Worm (Caenorhabditis elegans) whole organism, L4 larva: ENCODE measurements around the gene F59A7.2.

ENCODE experiments used
- mdl-1 ChIP-seq, 2 experiments: fragments of 150-350 bp in 1 of 2; sonication (generic microtip) in 1 of 2; optimal IDR thresholded peaks; 2 replicates each; lab custom pipeline; 2014 to 2017; ENCODE audit warnings: missing biosample characterization in 2 of 2, missing genetic modification characterization in 2 of 2
- nhr-11 ChIP-seq: fragments of 150-350 bp; optimal IDR thresholded peaks from 2 replicates; lab custom pipeline; 2014; ENCODE audit warnings: missing biosample characterization, missing genetic modification characterization
- nhr-25 ChIP-seq: sonication (generic microtip); optimal IDR thresholded peaks from 2 replicates; lab custom pipeline; 2017; ENCODE audit warnings: missing genetic modification characterization, mild to moderate bottlenecking, missing compliant biosample characterization, antibody characterized with exemption, moderate library complexity, borderline replicate concordance; ENCODE audit not compliant: insufficient read depth
- unc-62 ChIP-seq, 3 experiments: fragments of 150-350 bp in 1 of 3; sonication (generic microtip); optimal IDR thresholded peaks in 2 of 3; peaks in 1 of 3; 1 replicate in 1 of 3; 2 replicates in 2 of 3; lab custom pipeline; 2014 to 2017; ENCODE audit warnings: missing biosample characterization in 3 of 3, missing genetic modification characterization in 3 of 3, missing genetic modification reagents in 3 of 3, missing genotype in 1 of 3
- zfp-3 ChIP-seq: fragments of 200-800 bp; sonication (Bioruptor generic); conservative IDR thresholded peaks from 2 replicates; pipeline ENCODE4 v1.3.6; 2022; ENCODE audit warnings: missing genetic modification reagents, missing genetic modification characterization, missing compliant biosample characterization

DNA sequence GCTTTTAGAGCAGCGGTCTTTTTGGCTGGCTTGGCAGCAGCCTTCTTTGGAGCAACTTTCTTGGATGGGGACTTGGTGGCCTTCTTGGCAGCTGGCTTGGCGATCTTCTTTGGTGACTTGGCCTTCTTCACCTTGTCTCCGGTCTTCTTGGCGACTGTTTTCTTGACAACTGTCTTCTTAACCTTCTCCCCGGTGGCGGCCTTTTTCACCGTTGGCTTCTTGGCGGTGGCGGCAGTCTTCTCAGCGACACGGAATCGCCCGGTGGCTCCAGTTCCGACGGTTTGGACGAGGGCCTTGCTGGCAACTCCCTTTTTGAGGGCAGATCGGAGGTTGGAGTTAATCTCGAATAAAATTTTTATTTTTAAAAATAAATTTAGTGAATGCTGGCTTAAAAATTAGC, 14.3 kb upstream of the F59A7.2 start:
- peak in 1 of 2 experiments; percentile 43 for TF ChIP-seq unc-62 (GFP tag; optimal IDR thresholded peaks at IDR 0.05 in 1 of 2; lab: Kevin White, UChicago)
- TF ChIP-seq unc-62 (tag; optimal IDR thresholded peaks at IDR 0.05; lab: Kevin White, UChicago) = no peak
- no peak for TF ChIP-seq mdl-1 (tag; optimal IDR thresholded peaks at IDR 0.05; lab: Kevin White, UChicago)
- TF ChIP-seq zfp-3 (GFP tag; lab: Robert Waterston, UW) = no peak
- TF ChIP-seq nhr-25 (tag; lab: Kevin White, UChicago) = no peak
- no peak for TF ChIP-seq nhr-11 (tag; lab: Kevin White, UChicago)
